Fruit fly (Drosophila melanogaster): ENCODE measurements around the gene Mgat2.
A peak's percentile ranks its signal among the peaks of the same experiment; 100 is the strongest.

dm6 chr3R:30039494-30039893, 17.5 kb upstream of the Mgat2 start, which contains the start of the genes janA, Sry-alpha and Sry-beta:
- TF ChIP-seq CG6813 (GFP tag; optimal IDR thresholded peaks at IDR 0.05): no peak
- no peak for TF ChIP-seq cg (GFP tag; optimal IDR thresholded peaks at IDR 0.05)
- TF ChIP-seq mld (GFP tag; IDR thresholded peaks at IDR 0.05; ENCODE audit: partially characterized antibody): peak; percentile 96
- TF ChIP-seq CG16815 (GFP tag; optimal IDR thresholded peaks at IDR 0.05): no peak

Measured in whole organism, embryonic.